Fruit fly (Drosophila melanogaster): Measurements from ENCODE around the gene CG31776.

DNA sequence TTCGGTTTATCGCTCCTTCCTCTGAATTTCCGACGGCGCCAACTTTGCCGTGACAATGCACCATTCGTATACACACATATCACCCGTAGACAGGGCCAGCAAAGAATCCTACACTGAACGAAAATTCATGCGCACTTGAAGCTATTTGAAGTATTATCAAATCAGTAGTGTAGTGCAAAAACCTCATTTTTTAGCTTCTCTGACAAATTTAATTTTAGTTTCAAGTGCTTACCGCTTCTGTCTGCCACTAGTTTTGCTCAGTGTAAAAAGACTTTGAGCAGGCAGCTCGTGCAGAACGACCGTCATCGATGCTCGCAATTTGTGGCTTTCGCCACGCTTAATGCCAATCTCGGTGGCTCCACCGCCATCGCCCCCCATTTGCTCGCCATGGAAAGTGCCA is 25.2 kb upstream of the CG31776 start:
- TF ChIP-seq Sin3A (optimal IDR thresholded peaks at IDR 0.05) (no peak), ttk (optimal IDR thresholded peaks at IDR 0.05) (no peak), insv (optimal IDR thresholded peaks at IDR 0.05) (no peak), h (optimal IDR thresholded peaks at IDR 0.05) (no peak), psq (optimal IDR thresholded peaks at IDR 0.05) (no peak), Myc (optimal IDR thresholded peaks at IDR 0.05) (no peak)

Measured in Kc167 (cell line).